Worm (Caenorhabditis elegans): ENCODE results near the gene F46B3.1.

ce11 chrV:20574314-20574713 is 22.7 kb downstream of the F46B3.1 start, which contains the start of gene clec-263:
- no peak for TF ChIP-seq med-1 (GFP tag; optimal IDR thresholded peaks at IDR 0.05; ENCODE audit: insufficient read depth)
- TF ChIP-seq flt-1 (GFP tag; IDR thresholded peaks at IDR 0.05), result no peak
- no peak for TF ChIP-seq tab-1 (GFP tag; IDR thresholded peaks at IDR 0.05)
- TF ChIP-seq T22C8.4 (GFP tag; IDR thresholded peaks at IDR 0.05), result no peak
- TF ChIP-seq klf-2 (GFP tag; conservative IDR thresholded peaks at IDR 0.05), result no peak
- no peak for TF ChIP-seq cog-1 (tag; optimal IDR thresholded peaks at IDR 0.05)
- no peak for TF ChIP-seq ref-1 (GFP tag; conservative IDR thresholded peaks at IDR 0.05)
- TF ChIP-seq ztf-29 (GFP tag; IDR thresholded peaks at IDR 0.05), result no peak
